Worm (Caenorhabditis elegans) whole organism, L4 larva: ENCODE measurements around the gene K01H12.4.
A peak's percentile ranks its signal among the peaks of the same experiment; 100 is the strongest.

Experiments used
- F37D6.2 ChIP-seq: sonication (generic microtip); optimal IDR thresholded peaks from 2 replicates; lab custom pipeline; 2016; ENCODE audit warnings: mild to moderate bottlenecking, missing genetic modification characterization, missing compliant biosample characterization
- F44E2.7 ChIP-seq: fragments of 200-800 bp; sonication (Bioruptor generic); IDR thresholded peaks from 2 replicates; pipeline ENCODE4 v2.1.2; 2022; ENCODE audit warnings: missing genetic modification characterization, missing compliant biosample characterization
- R02D3.7 ChIP-seq: fragments of 150-350 bp; sonication (generic microtip); optimal IDR thresholded peaks from 3 replicates; lab custom pipeline; 2014; ENCODE audit warnings: missing biosample characterization, missing genetic modification characterization
- Y48G9A.11 ChIP-seq: fragments of 200-800 bp; sonication (Bioruptor generic); IDR thresholded peaks from 2 replicates; pipeline ENCODE4 v1.3.6; 2022; ENCODE audit warnings: missing genetic modification reagents, missing genetic modification characterization, missing compliant biosample characterization
- Y75B8A.6 ChIP-seq: fragments of 200-800 bp; sonication (Bioruptor generic); IDR thresholded peaks from 2 replicates; pipeline ENCODE4 v1.3.6; 2022; ENCODE audit warnings: missing genetic modification reagents, missing genetic modification characterization, missing compliant biosample characterization
- ZK337.2 ChIP-seq: fragments of 200-800 bp; sonication (Bioruptor generic); IDR thresholded peaks from 2 replicates; pipeline ENCODE4 v1.3.6; 2022; ENCODE audit warnings: missing genetic modification reagents, missing genetic modification characterization, missing compliant biosample characterization
- ZK546.5 ChIP-seq, 2 experiments: sonication (generic microtip); optimal IDR thresholded peaks; 2 replicates each; lab custom pipeline; 2017; ENCODE audit warnings: missing biosample characterization in 2 of 2, missing genetic modification characterization in 2 of 2
- aha-1 ChIP-seq: fragments of 150-350 bp; peaks from one replicate; lab custom pipeline; 2014; ENCODE audit warnings: missing biosample characterization, missing genetic modification characterization
- arid-1 ChIP-seq: fragments of 200-800 bp; sonication (Bioruptor generic); conservative IDR thresholded peaks from 2 replicates; pipeline ENCODE4 v1.3.6; 2022; ENCODE audit warnings: missing genetic modification reagents, missing genetic modification characterization, missing compliant biosample characterization
- attf-4 ChIP-seq: sonication (generic microtip); optimal IDR thresholded peaks from 3 replicates; lab custom pipeline; 2017; ENCODE audit warnings: missing biosample characterization, missing genetic modification characterization
- ceh-20 ChIP-seq: fragments of 200-800 bp; sonication (Bioruptor generic); IDR thresholded peaks from 2 replicates; pipeline ENCODE4 v1.3.6; 2022; ENCODE audit warnings: missing genetic modification reagents, missing genetic modification characterization, missing compliant biosample characterization
- ceh-44 ChIP-seq: fragments of 200-800 bp; sonication (Bioruptor generic); IDR thresholded peaks from 2 replicates; pipeline ENCODE4 v1.3.6; 2022; ENCODE audit warnings: missing genetic modification reagents, missing genetic modification characterization, missing compliant biosample characterization
- ceh-82 ChIP-seq: sonication (generic microtip); optimal IDR thresholded peaks from 2 replicates; lab custom pipeline; 2017; ENCODE audit warnings: missing biosample characterization, missing genetic modification characterization
- cey-2 ChIP-seq: sonication (generic microtip); optimal IDR thresholded peaks from 3 replicates; lab custom pipeline; 2017; ENCODE audit warnings: missing genetic modification characterization, mild to moderate bottlenecking, missing compliant biosample characterization, antibody characterized with exemption, borderline replicate concordance; ENCODE audit not compliant: insufficient read depth
- daf-12 ChIP-seq: fragments of 150-350 bp; optimal IDR thresholded peaks from 2 replicates; lab custom pipeline; 2014; ENCODE audit warnings: missing biosample characterization, missing genetic modification reagents, missing genetic modification characterization
- dmd-6 ChIP-seq: fragments of 200-800 bp; sonication (Bioruptor generic); IDR thresholded peaks from 2 replicates; pipeline ENCODE4 v1.3.6; 2022; ENCODE audit warnings: missing genetic modification reagents, missing genetic modification characterization, missing compliant biosample characterization
- dmd-9 ChIP-seq: fragments of 200-800 bp; sonication (Bioruptor generic); IDR thresholded peaks from 2 replicates; pipeline ENCODE4 v1.3.6; 2022; ENCODE audit warnings: missing genetic modification reagents, missing genetic modification characterization, missing compliant biosample characterization
- dve-1 ChIP-seq: sonication (generic microtip); optimal IDR thresholded peaks from 2 replicates; lab custom pipeline; 2017; ENCODE audit warnings: antibody characterized with exemption, mild to moderate bottlenecking, missing genetic modification characterization, missing compliant biosample characterization; ENCODE audit not compliant: insufficient read depth
- gei-8 ChIP-seq: fragments of 200-800 bp; sonication (Bioruptor generic); optimal IDR thresholded peaks from 2 replicates; lab custom pipeline; 2018; ENCODE audit warnings: mild to moderate bottlenecking, missing genetic modification characterization, missing compliant biosample characterization
- hif-1 ChIP-seq, 2 experiments: sonication (generic microtip); optimal IDR thresholded peaks; 2 replicates each; lab custom pipeline; 2016 to 2017; ENCODE audit warnings: missing compliant biosample characterization in 2 of 2, missing genetic modification characterization in 2 of 2, missing genetic modification reagents in 2 of 2, missing genotype in 2 of 2, mild to moderate bottlenecking in 1 of 2
- hlh-11 ChIP-seq: fragments of 200-800 bp; sonication (Bioruptor generic); optimal IDR thresholded peaks from 2 replicates; lab custom pipeline; 2018; ENCODE audit warnings: mild to moderate bottlenecking, missing genetic modification characterization, missing compliant biosample characterization
- hlh-30 ChIP-seq: sonication (generic microtip); optimal IDR thresholded peaks from 2 replicates; lab custom pipeline; 2017; ENCODE audit warnings: antibody characterized with exemption, mild to moderate bottlenecking, missing genetic modification characterization, missing compliant biosample characterization; ENCODE audit not compliant: insufficient read depth
- hmg-1.1 ChIP-seq: fragments of 200-800 bp; sonication (Bioruptor generic); IDR thresholded peaks from 2 replicates; pipeline ENCODE4 v1.3.6; 2022; ENCODE audit warnings: missing genetic modification reagents, missing genetic modification characterization, missing compliant biosample characterization
- lim-7 ChIP-seq: fragments of 200-800 bp; sonication (Bioruptor generic); IDR thresholded peaks from 2 replicates; pipeline ENCODE4 v1.3.6; 2022; ENCODE audit warnings: missing genetic modification characterization, missing compliant biosample characterization
- lin-1 ChIP-seq: fragments of 200-800 bp; sonication (Bioruptor generic); IDR thresholded peaks from 2 replicates; pipeline ENCODE4 v1.3.6; 2022; ENCODE audit warnings: missing genetic modification reagents, missing genetic modification characterization, missing compliant biosample characterization
- lin-13 ChIP-seq: fragments of 150-350 bp; optimal IDR thresholded peaks from 2 replicates; lab custom pipeline; 2014; ENCODE audit warnings: missing biosample characterization, missing genetic modification reagents, missing genetic modification characterization
- lin-38 ChIP-seq: fragments of 200-800 bp; sonication (Bioruptor generic); IDR thresholded peaks from 2 replicates; pipeline ENCODE4 v1.3.6; 2022; ENCODE audit warnings: missing genetic modification reagents, missing genetic modification characterization, missing compliant biosample characterization
- lsy-2 ChIP-seq, 2 experiments: fragments of 150-350 bp in 1 of 2; sonication (generic microtip) in 1 of 2; optimal IDR thresholded peaks; 2 replicates each; lab custom pipeline; 2014 to 2017; ENCODE audit warnings: missing biosample characterization in 2 of 2, missing genetic modification characterization in 2 of 2
- mdl-1 ChIP-seq, 2 experiments: fragments of 150-350 bp in 1 of 2; sonication (generic microtip) in 1 of 2; optimal IDR thresholded peaks; 2 replicates each; lab custom pipeline; 2014 to 2017; ENCODE audit warnings: missing biosample characterization in 2 of 2, missing genetic modification characterization in 2 of 2
- mdt-29 ChIP-seq: fragments of 200-800 bp; sonication (Bioruptor generic); IDR thresholded peaks from 2 replicates; pipeline ENCODE4 v1.3.6; 2022; ENCODE audit warnings: missing genetic modification reagents, missing genetic modification characterization, missing compliant biosample characterization
- mes-2 ChIP-seq: sonication (generic microtip); optimal IDR thresholded peaks from 2 replicates; lab custom pipeline; 2016; ENCODE audit warnings: missing genotype, mild to moderate bottlenecking, missing genetic modification characterization, missing compliant biosample characterization; ENCODE audit not compliant: poor library complexity, severe bottlenecking
- mxl-2 ChIP-seq: fragments of 200-800 bp; sonication (Bioruptor generic); conservative IDR thresholded peaks from 2 replicates; pipeline ENCODE4 v1.3.6; 2022; ENCODE audit warnings: missing genetic modification reagents, missing genetic modification characterization, missing compliant biosample characterization
- mxl-3 ChIP-seq: fragments of 200-800 bp; sonication (Bioruptor generic); optimal IDR thresholded peaks from 2 replicates; lab custom pipeline; 2018; ENCODE audit warnings: mild to moderate bottlenecking, missing genetic modification characterization, missing compliant biosample characterization
- nhr-10 ChIP-seq: fragments of 150-350 bp; optimal IDR thresholded peaks from 2 replicates; lab custom pipeline; 2014; ENCODE audit warnings: missing biosample characterization, missing genetic modification characterization
- nhr-28 ChIP-seq: fragments of 150-350 bp; optimal IDR thresholded peaks from 2 replicates; lab custom pipeline; 2014; ENCODE audit warnings: missing biosample characterization, missing genetic modification characterization
- nhr-41 ChIP-seq: fragments of 200-800 bp; sonication (Bioruptor generic); IDR thresholded peaks from 2 replicates; pipeline ENCODE4 v1.3.6; 2022; ENCODE audit warnings: missing genetic modification reagents, missing genetic modification characterization, missing compliant biosample characterization
- nhr-42 ChIP-seq: fragments of 200-800 bp; sonication (Bioruptor generic); IDR thresholded peaks from 2 replicates; pipeline ENCODE4 v1.3.6; 2022; ENCODE audit warnings: missing genetic modification characterization, missing compliant biosample characterization
- nhr-48 ChIP-seq: sonication (generic microtip); optimal IDR thresholded peaks from 2 replicates; lab custom pipeline; 2016; ENCODE audit warnings: mild to moderate bottlenecking, missing genetic modification characterization, missing compliant biosample characterization
- nhr-77 ChIP-seq: fragments of 150-350 bp; optimal IDR thresholded peaks from 2 replicates; lab custom pipeline; 2014; ENCODE audit warnings: missing biosample characterization, missing genetic modification characterization
- rbr-2 ChIP-seq: sonication (generic microtip); optimal IDR thresholded peaks from 2 replicates; lab custom pipeline; 2016; ENCODE audit warnings: missing genotype, missing genetic modification characterization, missing compliant biosample characterization
- skn-1 ChIP-seq: fragments of 150-350 bp; optimal IDR thresholded peaks from 2 replicates; lab custom pipeline; 2014; ENCODE audit warnings: missing biosample characterization, missing genetic modification characterization
- snpc-1.2 ChIP-seq: fragments of 200-800 bp; sonication (Bioruptor generic); IDR thresholded peaks from 2 replicates; pipeline ENCODE4 v1.3.6; 2022; ENCODE audit warnings: missing genetic modification reagents, missing genetic modification characterization, missing compliant biosample characterization
- unc-62 ChIP-seq, 3 experiments: fragments of 150-350 bp in 1 of 3; sonication (generic microtip); optimal IDR thresholded peaks in 2 of 3; peaks in 1 of 3; 1 replicate in 1 of 3; 2 replicates in 2 of 3; lab custom pipeline; 2014 to 2017; ENCODE audit warnings: missing biosample characterization in 3 of 3, missing genetic modification characterization in 3 of 3, missing genetic modification reagents in 3 of 3, missing genotype in 1 of 3

The K01H12.4 gene

ce11 chrIV:9672434-9672833 is 40.4 kb upstream of the K01H12.4 start:
- TF ChIP-seq lsy-2 (tag; optimal IDR thresholded peaks at IDR 0.05; lab: Kevin White, UChicago) (peak in 1 of 2 experiments; percentile 82), gei-8 (GFP tag; lab: Kevin White, UChicago) (peak; percentile 38), arid-1 (GFP tag; lab: Robert Waterston, UW) (no peak), nhr-42 (GFP tag; lab: Robert Waterston, UW) (no peak), Y75B8A.6 (no peak), mes-2 (tag; lab: Kevin White, UChicago) (no peak), cey-2 (tag; lab: Kevin White, UChicago) (peak; percentile 53), nhr-28 (tag; lab: Kevin White, UChicago) (peak; percentile 82), hlh-30 (tag; lab: Kevin White, UChicago) (peak; percentile 71), nhr-48 (tag; lab: Kevin White, UChicago) (peak; percentile 32), dmd-6 (peak; percentile 59), lin-13 (no peak), hlh-11 (peak; percentile 73), mxl-3 (GFP tag; lab: Kevin White, UChicago) (peak; percentile 7), unc-62 (GFP tag; optimal IDR thresholded peaks at IDR 0.05 in 1 of 2; lab: Kevin White, UChicago) (peak in 1 of 2 experiments; percentile 66), unc-62 (tag; optimal IDR thresholded peaks at IDR 0.05; lab: Kevin White, UChicago) (no peak), mdl-1 (tag; optimal IDR thresholded peaks at IDR 0.05; lab: Kevin White, UChicago) (peak in 1 of 2 experiments; percentile 80), lin-38 (GFP tag; lab: Robert Waterston, UW) (no peak), aha-1 (tag; lab: Kevin White, UChicago) (peak; percentile 97), Y48G9A.11 (GFP tag; lab: Robert Waterston, UW) (no peak)

- TF ChIP-seq R02D3.7 (no peak), nhr-41 (GFP tag; lab: Robert Waterston, UW) (no peak), unc-62 (GFP tag; optimal IDR thresholded peaks at IDR 0.05 in 1 of 2; lab: Kevin White, UChicago) (peak in 1 of 2 experiments; percentile 84), unc-62 (tag; optimal IDR thresholded peaks at IDR 0.05; lab: Kevin White, UChicago) (no peak)
Measured at ce11 chrIV:9673206-9673605, 39.7 kb upstream of the K01H12.4 start.

- no peak for TF ChIP-seq snpc-1.2 (GFP tag; lab: Robert Waterston, UW)
- TF ChIP-seq ceh-82 (tag; lab: Kevin White, UChicago), result no peak
- TF ChIP-seq ceh-44 (GFP tag; lab: Robert Waterston, UW), result no peak
- no peak for TF ChIP-seq lin-38 (GFP tag; lab: Robert Waterston, UW)
- peak in 1 of 2 experiments; percentile 22 for TF ChIP-seq mdl-1 (tag; optimal IDR thresholded peaks at IDR 0.05; lab: Kevin White, UChicago)
- no peak for TF ChIP-seq daf-12 (tag; lab: Kevin White, UChicago)
- TF ChIP-seq skn-1 (tag; lab: Kevin White, UChicago), result no peak
- TF ChIP-seq hif-1 (tag; optimal IDR thresholded peaks at IDR 0.05; lab: Kevin White, UChicago), result no peak
- TF ChIP-seq mdt-29 (GFP tag; lab: Robert Waterston, UW), result no peak
- TF ChIP-seq ceh-20 (GFP tag; lab: Robert Waterston, UW), result no peak
- TF ChIP-seq F37D6.2 (tag; lab: Kevin White, UChicago), result no peak
- TF ChIP-seq hlh-11, result peak; percentile 27
- TF ChIP-seq lim-7, result no peak
- TF ChIP-seq dmd-6, result no peak
- peak; percentile 4 for TF ChIP-seq nhr-28 (tag; lab: Kevin White, UChicago)
- no peak for TF ChIP-seq nhr-42 (GFP tag; lab: Robert Waterston, UW)
- TF ChIP-seq attf-4 (tag; lab: Kevin White, UChicago), result no peak
- no peak for TF ChIP-seq F44E2.7 (GFP tag; lab: Robert Waterston, UW)
- TF ChIP-seq mxl-2 (GFP tag; lab: Robert Waterston, UW), result no peak
- TF ChIP-seq nhr-10, result peak; percentile 3
- TF ChIP-seq dve-1 (tag; lab: Kevin White, UChicago), result peak; percentile 56
- no peak for TF ChIP-seq ZK546.5 (tag; optimal IDR thresholded peaks at IDR 0.05; lab: Kevin White, UChicago)
- TF ChIP-seq hmg-1.1 (GFP tag; lab: Robert Waterston, UW), result no peak
- no peak for TF ChIP-seq lin-1 (GFP tag; lab: Robert Waterston, UW)
- no peak for TF ChIP-seq nhr-77
- TF ChIP-seq ZK337.2 (GFP tag; lab: Robert Waterston, UW), result no peak
- peak in 1 of 2 experiments; percentile 94 for TF ChIP-seq unc-62 (GFP tag; optimal IDR thresholded peaks at IDR 0.05 in 1 of 2; lab: Kevin White, UChicago)
- no peak for TF ChIP-seq unc-62 (tag; optimal IDR thresholded peaks at IDR 0.05; lab: Kevin White, UChicago)
- TF ChIP-seq rbr-2 (tag; lab: Kevin White, UChicago), result no peak
- TF ChIP-seq dmd-9 (GFP tag; lab: Robert Waterston, UW), result 0 out of 2 replicates have a peak, but pooled peaks have one; percentile 9
- TF ChIP-seq mes-2 (tag; lab: Kevin White, UChicago), result peak; percentile 7
Measured at ce11 chrIV:9673683-9674336, 39.1 kb upstream of the K01H12.4 start.
